Worm (Caenorhabditis elegans) whole organism, late embryonic: ENCODE data around the gene F59A6.11.

ENCODE experiments used
- ceh-6 ChIP-seq: fragments of 200-800 bp; sonication (Bioruptor generic); optimal IDR thresholded peaks from 2 replicates; lab custom pipeline; 2018; ENCODE audit warnings: mild to moderate bottlenecking, missing genetic modification characterization, missing compliant biosample characterization
- mec-3 ChIP-seq: sonication (generic microtip); optimal IDR thresholded peaks from 2 replicates; lab custom pipeline; 2016; ENCODE audit warnings: borderline replicate concordance, missing genetic modification characterization, missing compliant biosample characterization

- TF ChIP-seq mec-3 (tag; lab: Kevin White, UChicago) (no peak), ceh-6 (no peak)
These were observed 6.2 kb upstream of the F59A6.11 start, which contains the start of gene F59A6.4 for ce11 chrII:5004781-5005180.
